Fruit fly (Drosophila melanogaster) whole organism, embryonic: Measurements from ENCODE around the gene CG3556.

ENCODE experiments used
- CG10274 ChIP-seq: fragments of 200-800 bp; sonication (Bioruptor generic); optimal IDR thresholded peaks from 3 replicates; lab custom pipeline; 2017; ENCODE audit warnings: missing biosample characterization, mild to moderate bottlenecking, missing genetic modification characterization
- CG11398 ChIP-seq: fragments of 200-800 bp; sonication (Bioruptor generic); optimal IDR thresholded peaks from 2 replicates; lab custom pipeline; 2016; ENCODE audit warnings: missing biosample characterization, missing genetic modification characterization
- CG11560 ChIP-seq: fragments of 200-800 bp; sonication (Bioruptor generic); IDR thresholded peaks from 3 replicates; pipeline ENCODE4 v1.3.6; 2022; ENCODE audit warnings: missing biosample characterization, missing genetic modification characterization
- CG11723 ChIP-seq: fragments of 200-800 bp; sonication (Bioruptor generic); optimal IDR thresholded peaks from 2 replicates; lab custom pipeline; 2017; ENCODE audit warnings: missing biosample characterization, mild to moderate bottlenecking, missing genetic modification characterization
- CG12155 ChIP-seq: fragments of 200-800 bp; sonication (Bioruptor generic); optimal IDR thresholded peaks from 3 replicates; lab custom pipeline; 2016; ENCODE audit warnings: missing biosample characterization, missing genetic modification characterization
- CG12942 ChIP-seq: fragments of 200-800 bp; sonication (Bioruptor generic); optimal IDR thresholded peaks from 3 replicates; lab custom pipeline; 2016; ENCODE audit warnings: missing biosample characterization, missing genetic modification characterization
- CG15269 ChIP-seq: fragments of 200-800 bp; sonication (Bioruptor generic); optimal IDR thresholded peaks from 2 replicates; lab custom pipeline; 2018; ENCODE audit warnings: missing biosample characterization, mild to moderate bottlenecking, missing genetic modification characterization, moderate library complexity
- CG15479 ChIP-seq: fragments of 200-800 bp; sonication (Bioruptor generic); optimal IDR thresholded peaks from 3 replicates; lab custom pipeline; 2019; ENCODE audit warnings: missing biosample characterization, mild to moderate bottlenecking, missing genetic modification characterization, moderate library complexity
- CG15514 ChIP-seq: fragments of 200-800 bp; sonication (Bioruptor generic); optimal IDR thresholded peaks from 3 replicates; lab custom pipeline; 2017; ENCODE audit warnings: missing biosample characterization, missing genetic modification characterization, mild to moderate bottlenecking, moderate library complexity, missing genetic modification reagents
- CG17328 ChIP-seq: fragments of 200-800 bp; sonication (Bioruptor generic); IDR thresholded peaks from 2 replicates; pipeline ENCODE4 v1.3.6; 2022; ENCODE audit warnings: missing biosample characterization, missing genetic modification characterization
- CG17912 ChIP-seq: fragments of 200-800 bp; sonication (Bioruptor generic); optimal IDR thresholded peaks from 2 replicates; lab custom pipeline; 2018; ENCODE audit warnings: missing biosample characterization, mild to moderate bottlenecking, missing genetic modification characterization
- CG2129 ChIP-seq: fragments of 200-800 bp; sonication (Bioruptor generic); IDR thresholded peaks from 2 replicates; pipeline ENCODE4 v1.3.6; 2022; ENCODE audit warnings: missing biosample characterization, missing genetic modification characterization; ENCODE audit not compliant: partially characterized antibody
- CG31224 ChIP-seq: fragments of 200-800 bp; sonication (Bioruptor generic); IDR thresholded peaks from 2 replicates; pipeline ENCODE4 v1.3.6; 2022; ENCODE audit warnings: missing biosample characterization, missing genetic modification characterization
- CG3163 ChIP-seq: fragments of 200-800 bp; sonication (Bioruptor generic); optimal IDR thresholded peaks from 3 replicates; lab custom pipeline; 2016; ENCODE audit warnings: missing biosample characterization, missing genetic modification characterization
- CG33557 ChIP-seq: fragments of 200-800 bp; sonication (Bioruptor generic); optimal IDR thresholded peaks from 2 replicates; lab custom pipeline; 2019; ENCODE audit warnings: missing biosample characterization, mild to moderate bottlenecking, missing genetic modification characterization, moderate library complexity
- CG34376 ChIP-seq: fragments of 200-800 bp; sonication (Bioruptor generic); optimal IDR thresholded peaks from 2 replicates; lab custom pipeline; 2018; ENCODE audit warnings: missing biosample characterization, mild to moderate bottlenecking, missing genetic modification characterization
- CG4424 ChIP-seq: fragments of 200-800 bp; sonication (Bioruptor generic); optimal IDR thresholded peaks from 3 replicates; lab custom pipeline; 2016; ENCODE audit warnings: missing biosample characterization, missing genetic modification characterization
- CG6254 ChIP-seq: fragments of 200-800 bp; sonication (Bioruptor generic); optimal IDR thresholded peaks from 3 replicates; lab custom pipeline; 2017; ENCODE audit warnings: mild to moderate bottlenecking, missing biosample characterization, missing genetic modification reagents, missing genetic modification characterization
- CG6765 ChIP-seq: fragments of 200-800 bp; sonication (Bioruptor generic); optimal IDR thresholded peaks from 3 replicates; lab custom pipeline; 2017; ENCODE audit warnings: missing biosample characterization, mild to moderate bottlenecking, missing genetic modification characterization
- CG7271 ChIP-seq: fragments of 200-800 bp; sonication (Bioruptor generic); optimal IDR thresholded peaks from 2 replicates; lab custom pipeline; 2018; ENCODE audit warnings: missing biosample characterization, mild to moderate bottlenecking, missing genetic modification characterization, moderate library complexity
- CG8359 ChIP-seq: fragments of 200-800 bp; sonication (Bioruptor generic); optimal IDR thresholded peaks from 2 replicates; lab custom pipeline; 2017; ENCODE audit warnings: missing biosample characterization, mild to moderate bottlenecking, missing genetic modification characterization, borderline replicate concordance
- CG8924 ChIP-seq: fragments of 200-800 bp; optimal IDR thresholded peaks from 3 replicates; lab custom pipeline; 2019; ENCODE audit warnings: missing biosample characterization, mild to moderate bottlenecking, missing genetic modification characterization, moderate library complexity
- Deaf1 ChIP-seq: fragments of 200-800 bp; optimal IDR thresholded peaks from 3 replicates; lab custom pipeline; 2019; ENCODE audit warnings: missing biosample characterization, mild to moderate bottlenecking, missing genetic modification characterization, moderate library complexity
- Fer1 ChIP-seq: fragments of 200-800 bp; sonication (Bioruptor generic); optimal IDR thresholded peaks from 2 replicates; lab custom pipeline; 2017; ENCODE audit warnings: missing biosample characterization, mild to moderate bottlenecking, missing genetic modification characterization
- GATAe ChIP-seq: fragments of 200-800 bp; sonication (Bioruptor generic); conservative IDR thresholded peaks from 2 replicates; pipeline ENCODE4 v1.3.6; 2022; ENCODE audit warnings: missing biosample characterization, missing genetic modification characterization
- Hmx ChIP-seq: fragments of 200-800 bp; sonication (Bioruptor generic); optimal IDR thresholded peaks from 2 replicates; lab custom pipeline; 2016; ENCODE audit warnings: missing biosample characterization, missing genetic modification characterization
- Taf1 ChIP-seq: fragments of 200-800 bp; sonication (Bioruptor generic); IDR thresholded peaks from 2 replicates; pipeline ENCODE4 v1.3.6; 2022; ENCODE audit warnings: missing biosample characterization, missing genetic modification characterization
- Vsx1 ChIP-seq: fragments of 200-800 bp; sonication (Bioruptor generic); optimal IDR thresholded peaks from 2 replicates; lab custom pipeline; 2017; ENCODE audit warnings: missing biosample characterization, mild to moderate bottlenecking, missing genetic modification characterization, missing genetic modification reagents
- ap ChIP-seq: fragments of 200-800 bp; sonication (Bioruptor generic); IDR thresholded peaks from 2 replicates; pipeline ENCODE4 v1.3.6; 2022; ENCODE audit warnings: missing biosample characterization, missing genetic modification characterization
- bowl ChIP-seq: fragments of 200-800 bp; sonication (Bioruptor generic); IDR thresholded peaks from 2 replicates; pipeline ENCODE4 v1.3.6; 2022; ENCODE audit warnings: missing biosample characterization, missing genetic modification characterization
- bsh ChIP-seq, 2 experiments: fragments of 200-800 bp; sonication (Bioruptor generic); optimal IDR thresholded peaks; 2 replicates each; lab custom pipeline; 2017 to 2018; ENCODE audit warnings: mild to moderate bottlenecking in 2 of 2, missing biosample characterization in 2 of 2, missing genetic modification characterization in 2 of 2, moderate library complexity in 1 of 2
- btn ChIP-seq: fragments of 200-800 bp; sonication (Bioruptor generic); optimal IDR thresholded peaks from 2 replicates; lab custom pipeline; 2016; ENCODE audit warnings: missing biosample characterization, missing genetic modification characterization
- chinmo ChIP-seq: fragments of 200-800 bp; sonication (Bioruptor generic); IDR thresholded peaks from 4 replicates; pipeline ENCODE4 v1.3.6; 2022; ENCODE audit warnings: missing biosample characterization, missing genetic modification characterization; ENCODE audit not compliant: partially characterized antibody
- danr ChIP-seq: fragments of 200-800 bp; sonication (Bioruptor generic); IDR thresholded peaks from 2 replicates; pipeline ENCODE4 v1.3.6; 2022; ENCODE audit warnings: missing biosample characterization, missing genetic modification characterization
- ems ChIP-seq: fragments of 200-800 bp; sonication (Bioruptor generic); optimal IDR thresholded peaks from 3 replicates; lab custom pipeline; 2016; ENCODE audit warnings: missing biosample characterization, missing genetic modification characterization
- eve ChIP-seq, 2 experiments: fragments of >200 bp; optimal IDR thresholded peaks; 2 replicates each; lab custom pipeline; 2017; ENCODE audit warnings: missing biosample characterization in 2 of 2, missing genetic modification characterization in 2 of 2
- grau ChIP-seq: fragments of 200-800 bp; optimal IDR thresholded peaks from 3 replicates; lab custom pipeline; 2019; ENCODE audit warnings: missing biosample characterization, mild to moderate bottlenecking, missing genetic modification characterization, moderate library complexity
- ham ChIP-seq: fragments of 200-800 bp; sonication (Bioruptor generic); IDR thresholded peaks from 2 replicates; pipeline ENCODE4 v1.3.6; 2022; ENCODE audit warnings: missing biosample characterization, missing genetic modification characterization
- ind ChIP-seq: fragments of 200-800 bp; sonication (Bioruptor generic); optimal IDR thresholded peaks from 3 replicates; lab custom pipeline; 2016; ENCODE audit warnings: missing biosample characterization, missing genetic modification characterization
- ken ChIP-seq: fragments of 200-800 bp; sonication (Bioruptor generic); IDR thresholded peaks from 3 replicates; pipeline ENCODE4 v1.3.6; 2022; ENCODE audit warnings: missing biosample characterization, missing genetic modification characterization
- lola ChIP-seq, 3 experiments: fragments of >200 bp in 2 of 3; fragments of 200-800 bp in 1 of 3; sonication (Bioruptor generic) in 1 of 3; optimal IDR thresholded peaks; 2 replicates each; lab custom pipeline; 2017 to 2019; ENCODE audit warnings: missing biosample characterization in 3 of 3, missing genetic modification characterization in 3 of 3, mild to moderate bottlenecking in 1 of 3, moderate library complexity in 1 of 3
- onecut ChIP-seq: fragments of 200-800 bp; sonication (Bioruptor generic); IDR thresholded peaks from 2 replicates; pipeline ENCODE4 v1.3.6; 2022; ENCODE audit warnings: missing biosample characterization, missing genetic modification characterization
- otp ChIP-seq: fragments of 200-800 bp; sonication (Bioruptor generic); IDR thresholded peaks from 3 replicates; pipeline ENCODE4, ENCODE4 v1.3.6; 2022; ENCODE audit warnings: missing biosample characterization, missing genetic modification characterization
- pho ChIP-seq: fragments of 200-800 bp; sonication (Bioruptor generic); optimal IDR thresholded peaks from 2 replicates; lab custom pipeline; 2016; ENCODE audit warnings: missing biosample characterization, missing genetic modification characterization
- pzg ChIP-seq: fragments of 200-800 bp; sonication (Bioruptor generic); optimal IDR thresholded peaks from 3 replicates; lab custom pipeline; 2018; ENCODE audit warnings: missing biosample characterization, mild to moderate bottlenecking, missing genetic modification characterization, moderate library complexity
- row ChIP-seq: fragments of 200-800 bp; sonication (Bioruptor generic); IDR thresholded peaks from 3 replicates; pipeline ENCODE4 v1.3.6; 2022; ENCODE audit warnings: missing biosample characterization, missing genetic modification characterization
- schlank ChIP-seq: fragments of 200-800 bp; sonication (Bioruptor generic); optimal IDR thresholded peaks from 2 replicates; lab custom pipeline; 2018; ENCODE audit warnings: missing biosample characterization, mild to moderate bottlenecking, missing genetic modification characterization
- sens ChIP-seq: fragments of 200-800 bp; sonication (Bioruptor generic); peaks from one replicate; lab custom pipeline; 2016; ENCODE audit warnings: missing biosample characterization, missing genetic modification characterization
- sob ChIP-seq: fragments of 200-800 bp; sonication (Bioruptor generic); IDR thresholded peaks from 2 replicates; pipeline ENCODE4 v1.3.6; 2022; ENCODE audit warnings: missing biosample characterization, missing genetic modification characterization
- trem ChIP-seq: fragments of 200-800 bp; optimal IDR thresholded peaks from 3 replicates; lab custom pipeline; 2019; ENCODE audit warnings: missing biosample characterization, mild to moderate bottlenecking, missing genetic modification characterization, moderate library complexity
- vfl ChIP-seq: fragments of 200-800 bp; sonication (Bioruptor generic); optimal IDR thresholded peaks from 2 replicates; lab custom pipeline; 2016; ENCODE audit warnings: missing biosample characterization, missing genetic modification characterization

CG3556 gene

DNA sequence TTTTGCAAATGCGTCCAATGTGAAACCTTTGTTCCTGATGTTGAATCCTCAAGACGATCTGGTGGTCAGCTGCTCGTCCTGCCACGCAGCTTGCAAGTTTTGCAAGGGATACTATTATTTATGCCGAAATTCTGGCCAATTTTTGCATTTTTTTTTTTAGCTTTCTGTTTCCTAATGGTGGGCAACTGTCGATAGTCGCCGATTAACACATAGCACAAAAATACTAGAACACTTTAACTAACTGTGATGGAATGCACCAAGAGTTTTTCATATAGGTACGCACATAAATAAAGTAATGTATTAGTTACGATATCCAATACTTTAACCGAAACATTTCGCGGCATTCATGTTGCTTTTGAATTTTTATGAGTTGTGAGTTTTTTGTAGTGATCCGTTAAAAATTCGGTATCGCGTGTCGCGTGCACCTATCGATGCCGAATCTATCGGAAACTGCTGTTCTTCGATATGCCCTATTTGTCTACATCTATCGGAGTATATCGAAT lies 10.4 kb downstream of the CG3556 start, which contains the start of the genes rb and CHOp24 (continued):
- TF ChIP-seq onecut (no peak), ind (peak; percentile 17), danr (GFP tag; lab: Robert Waterston, UW) (no peak), ems (no peak), btn (no peak), CG3163 (GFP tag; lab: Kevin White, UChicago) (no peak), CG34376 (GFP tag; lab: Kevin White, UChicago) (no peak), ken (GFP tag; lab: Robert Waterston, UW) (no peak), CG33557 (GFP tag; lab: Kevin White, UChicago) (no peak), CG15479 (no peak), CG12942 (GFP tag; lab: Kevin White, UChicago) (no peak), pzg (GFP tag; lab: Kevin White, UChicago) (peak; percentile 70), pho (GFP tag; lab: Kevin White, UChicago) (peak; percentile 23), CG17912 (GFP tag; lab: Kevin White, UChicago) (no peak), eve (GFP tag; optimal IDR thresholded peaks at IDR 0.05; lab: Kevin White, UChicago) (no peak), Fer1 (GFP tag; lab: Kevin White, UChicago) (peak; percentile 14), Hmx (GFP tag; lab: Kevin White, UChicago) (no peak), bsh (GFP tag; optimal IDR thresholded peaks at IDR 0.05; lab: Kevin White, UChicago) (peak in 1 of 2 experiments; percentile 48), CG11560 (tag; lab: Robert Waterston, UW) (no peak), lola (GFP tag; optimal IDR thresholded peaks at IDR 0.05; lab: Kevin White, UChicago) (peak in 1 of 3 experiments; percentile 9), Taf1 (GFP tag; lab: Robert Waterston, UW) (no peak), CG8359 (GFP tag; lab: Kevin White, UChicago) (no peak), CG17328 (GFP tag; lab: Robert Waterston, UW) (no peak), trem (tag; lab: Kevin White, UChicago) (peak; percentile 79), CG8924 (tag; lab: Kevin White, UChicago) (peak; percentile 3), Deaf1 (tag; lab: Kevin White, UChicago) (no peak), chinmo (GFP tag; lab: Robert Waterston, UW) (peak; percentile 77; the same call in 3 of the 4 replicates), schlank (no peak), CG6254 (no peak), CG6765 (GFP tag; lab: Kevin White, UChicago) (no peak), grau (tag; lab: Kevin White, UChicago) (no peak), CG15514 (no peak), GATAe (GFP tag; lab: Robert Waterston, UW) (no peak), ham (GFP tag; lab: Robert Waterston, UW) (no peak), CG11398 (no peak), bowl (GFP tag; lab: Robert Waterston, UW) (no peak), ap (no peak), vfl (GFP tag; lab: Kevin White, UChicago) (no peak), Vsx1 (GFP tag; lab: Kevin White, UChicago) (no peak), otp (no peak), sens (GFP tag; lab: Kevin White, UChicago) (peak; percentile 88), CG7271 (no peak), row (peak; percentile 80), sob (peak; percentile 28; the same call in 1 of the 2 replicates), CG10274 (no peak), CG15269 (tag; lab: Kevin White, UChicago) (no peak), CG31224 (no peak), CG12155 (GFP tag; lab: Kevin White, UChicago) (no peak), CG4424 (GFP tag; lab: Kevin White, UChicago) (no peak), CG11723 (no peak), CG2129 (peak; percentile 72; the same call in 1 of the 2 replicates)
